Fruit fly (Drosophila melanogaster): ENCODE results near the gene Septin1.

Septin1 gene

dm6 chrX:21357810-21358671 is at the start of gene Septin1:
TSS of gene Septin1 (plus strand) at chrX:21358286.
- TF ChIP-seq psq (optimal IDR thresholded peaks at IDR 0.05) = no peak
- no peak for TF ChIP-seq pan (optimal IDR thresholded peaks at IDR 0.05)
- no peak for TF ChIP-seq CG8478 (optimal IDR thresholded peaks at IDR 0.05)
- no peak for TF ChIP-seq EcR (GFP tag; optimal IDR thresholded peaks at IDR 0.05)
- no peak for TF ChIP-seq Dll (optimal IDR thresholded peaks at IDR 0.05)
- no peak for TF ChIP-seq usp (GFP tag; optimal IDR thresholded peaks at IDR 0.05)

DNA sequence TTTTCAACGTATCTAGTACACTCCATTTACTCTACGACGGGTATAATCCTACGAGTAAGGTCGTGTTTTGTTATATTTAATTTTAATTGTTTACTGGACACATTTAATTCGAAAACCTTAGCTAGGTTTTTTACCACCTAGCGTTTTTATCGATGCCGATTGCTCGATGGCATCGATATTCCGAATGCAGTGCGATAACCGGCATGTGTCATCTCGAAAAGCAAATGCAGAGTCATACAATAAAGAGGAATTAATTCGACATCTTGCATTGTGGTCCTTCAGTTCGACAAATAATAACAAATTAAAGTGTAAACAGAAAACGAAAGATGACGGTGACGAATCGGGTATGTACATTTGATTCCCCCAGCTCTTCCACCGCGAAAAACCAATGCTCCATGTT is 42.2 kb upstream of the Septin1 start, which contains the start of gene Rpt6:
TSS of gene Rpt6 (plus strand) at position 201 of the 400 bp plus-strand sequence.
- no peak for TF ChIP-seq pan (optimal IDR thresholded peaks at IDR 0.05)
- no peak for TF ChIP-seq EcR (GFP tag; optimal IDR thresholded peaks at IDR 0.05)
- no peak for TF ChIP-seq usp (GFP tag; optimal IDR thresholded peaks at IDR 0.05)
- TF ChIP-seq psq (optimal IDR thresholded peaks at IDR 0.05) = no peak
- no peak for TF ChIP-seq Dll (optimal IDR thresholded peaks at IDR 0.05)
- TF ChIP-seq CG8478 (optimal IDR thresholded peaks at IDR 0.05) = no peak

DNA sequence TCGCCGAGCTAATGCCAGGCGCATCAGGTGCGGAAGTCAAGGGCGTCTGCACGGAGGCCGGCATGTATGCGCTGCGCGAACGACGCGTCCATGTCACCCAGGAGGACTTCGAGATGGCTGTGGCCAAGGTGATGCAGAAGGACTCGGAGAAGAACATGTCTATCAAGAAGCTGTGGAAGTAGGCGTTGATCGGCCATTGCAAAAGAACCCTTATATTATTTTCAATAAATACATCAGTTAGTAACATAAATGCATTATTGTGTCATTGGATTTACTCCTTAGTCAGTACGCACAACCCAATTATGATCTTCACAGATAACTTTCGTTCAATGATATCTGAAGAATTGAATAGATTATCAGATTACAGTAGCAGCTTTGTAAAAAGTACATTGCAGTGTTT is 40.7 kb upstream of the Septin1 start, which contains the start of gene CG1801:
TSS of gene CG1801 (minus strand) at position 101 of the 400 bp plus-strand sequence.
- no peak for TF ChIP-seq CG8478 (optimal IDR thresholded peaks at IDR 0.05)
- TF ChIP-seq usp (GFP tag; optimal IDR thresholded peaks at IDR 0.05) = no peak
- TF ChIP-seq psq (optimal IDR thresholded peaks at IDR 0.05) = no peak
- no peak for TF ChIP-seq EcR (GFP tag; optimal IDR thresholded peaks at IDR 0.05)
- no peak for TF ChIP-seq Dll (optimal IDR thresholded peaks at IDR 0.05)
- TF ChIP-seq pan (optimal IDR thresholded peaks at IDR 0.05) = no peak

- no peak for TF ChIP-seq psq (optimal IDR thresholded peaks at IDR 0.05)
- TF ChIP-seq Dll (optimal IDR thresholded peaks at IDR 0.05) = no peak
- TF ChIP-seq usp (GFP tag; optimal IDR thresholded peaks at IDR 0.05) = no peak
- no peak for TF ChIP-seq pan (optimal IDR thresholded peaks at IDR 0.05)
- no peak for TF ChIP-seq EcR (GFP tag; optimal IDR thresholded peaks at IDR 0.05)
- no peak for TF ChIP-seq CG8478 (optimal IDR thresholded peaks at IDR 0.05)
These were observed 38.8 kb upstream of the Septin1 start, which contains the start of the genes SLIRP1 and anox for dm6 chrX:21319202-21319772. TSS of gene SLIRP1 (minus strand) at chrX:21319296. TSS of gene anox (minus strand) at chrX:21319296.

- no peak for TF ChIP-seq usp (GFP tag; optimal IDR thresholded peaks at IDR 0.05)
- TF ChIP-seq CG8478 (optimal IDR thresholded peaks at IDR 0.05) = no peak
- TF ChIP-seq psq (optimal IDR thresholded peaks at IDR 0.05) = no peak
- no peak for TF ChIP-seq Dll (optimal IDR thresholded peaks at IDR 0.05)
- TF ChIP-seq pan (optimal IDR thresholded peaks at IDR 0.05) = no peak
- TF ChIP-seq EcR (GFP tag; optimal IDR thresholded peaks at IDR 0.05) = no peak
These were observed 35.7 kb upstream of the Septin1 start for dm6 chrX:21322289-21322981.

DNA sequence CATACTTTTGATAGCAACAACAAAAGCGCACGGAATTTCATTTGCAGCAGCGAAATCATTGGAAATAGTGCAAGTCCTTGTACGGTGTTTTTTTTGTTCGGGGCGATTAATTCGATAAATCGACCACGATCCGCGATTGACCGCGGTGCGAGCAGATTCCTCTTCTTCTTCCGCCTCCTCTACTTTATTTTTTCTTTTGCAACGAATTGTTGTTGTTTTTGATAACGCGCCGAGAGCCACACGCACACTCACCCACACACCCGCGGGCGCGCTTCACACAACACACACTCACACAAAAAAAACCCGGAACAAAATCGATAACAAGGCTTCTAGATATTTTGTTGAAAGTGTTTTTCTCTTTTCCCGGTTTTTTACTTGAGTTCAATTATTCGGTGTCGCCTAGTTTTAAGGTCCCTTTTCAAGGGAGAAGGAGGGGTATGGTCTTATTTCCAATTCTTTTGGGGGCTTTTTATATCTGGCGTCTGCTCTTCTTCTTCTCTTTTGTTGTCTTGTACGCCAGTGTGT is 34.9 kb upstream of the Septin1 start:
- no peak for TF ChIP-seq Dll (optimal IDR thresholded peaks at IDR 0.05)
- TF ChIP-seq usp (GFP tag; optimal IDR thresholded peaks at IDR 0.05) = no peak
- TF ChIP-seq CG8478 (optimal IDR thresholded peaks at IDR 0.05) = no peak

- no peak for TF ChIP-seq psq (optimal IDR thresholded peaks at IDR 0.05)
- TF ChIP-seq CG8478 (optimal IDR thresholded peaks at IDR 0.05) = no peak
These were observed 34.0 kb upstream of the Septin1 start, which contains the start of the genes Dd and CG1486 for dm6 chrX:21323933-21324688. TSS of gene Dd (minus strand) at chrX:21324009. TSS of gene CG1486 (plus strand) at chrX:21324046.

- TF ChIP-seq pan (optimal IDR thresholded peaks at IDR 0.05) (no peak), Dll (optimal IDR thresholded peaks at IDR 0.05) (no peak), psq (optimal IDR thresholded peaks at IDR 0.05) (no peak), EcR (GFP tag; optimal IDR thresholded peaks at IDR 0.05) (no peak), usp (GFP tag; optimal IDR thresholded peaks at IDR 0.05) (no peak), CG8478 (optimal IDR thresholded peaks at IDR 0.05) (no peak)
These were observed 25.0 kb upstream of the Septin1 start for dm6 chrX:21333135-21333534.

dm6 chrX:21334522-21335104 is 23.5 kb upstream of the Septin1 start:
- TF ChIP-seq psq (optimal IDR thresholded peaks at IDR 0.05) (no peak), EcR (GFP tag; optimal IDR thresholded peaks at IDR 0.05) (no peak), Dll (optimal IDR thresholded peaks at IDR 0.05) (no peak), usp (GFP tag; optimal IDR thresholded peaks at IDR 0.05) (no peak), pan (optimal IDR thresholded peaks at IDR 0.05) (no peak), CG8478 (optimal IDR thresholded peaks at IDR 0.05) (no peak)

DNA sequence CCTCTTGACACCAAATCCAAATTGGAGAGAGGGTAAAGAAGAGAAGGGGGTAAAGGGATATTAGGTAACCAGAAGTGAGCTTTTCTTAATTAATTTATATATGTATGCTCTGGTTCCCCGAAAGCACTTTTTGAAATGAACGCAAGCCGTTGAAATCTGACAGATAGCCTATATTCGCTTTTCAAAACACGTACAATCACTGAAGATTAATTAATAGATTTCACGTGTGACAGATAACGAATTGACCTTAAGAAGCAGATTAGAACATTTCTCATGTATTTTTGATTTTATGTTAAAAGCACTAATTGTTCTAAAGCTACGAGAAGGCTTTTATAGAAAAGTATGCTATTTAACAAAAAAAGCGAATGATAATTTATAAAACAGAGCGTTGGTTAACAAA is 21.0 kb upstream of the Septin1 start:
- TF ChIP-seq usp (GFP tag; optimal IDR thresholded peaks at IDR 0.05) = no peak
- no peak for TF ChIP-seq psq (optimal IDR thresholded peaks at IDR 0.05)
- TF ChIP-seq Dll (optimal IDR thresholded peaks at IDR 0.05) = no peak
- TF ChIP-seq pan (optimal IDR thresholded peaks at IDR 0.05) = no peak
- TF ChIP-seq EcR (GFP tag; optimal IDR thresholded peaks at IDR 0.05) = no peak
- no peak for TF ChIP-seq CG8478 (optimal IDR thresholded peaks at IDR 0.05)

dm6 chrX:21338153-21338552 is 19.9 kb upstream of the Septin1 start:
- TF ChIP-seq EcR (GFP tag; optimal IDR thresholded peaks at IDR 0.05) (no peak), usp (GFP tag; optimal IDR thresholded peaks at IDR 0.05) (no peak), psq (optimal IDR thresholded peaks at IDR 0.05) (no peak), Dll (optimal IDR thresholded peaks at IDR 0.05) (no peak), CG8478 (optimal IDR thresholded peaks at IDR 0.05) (no peak), pan (optimal IDR thresholded peaks at IDR 0.05) (no peak)

Data from whole organism.